Worm (Caenorhabditis elegans) whole organism, early embryonic: ENCODE measurements around the gene W07A12.8.

Experiments used
- hmbx-1 ChIP-seq: sonication (generic microtip); optimal IDR thresholded peaks from 2 replicates; lab custom pipeline; 2016; ENCODE audit warnings: mild to moderate bottlenecking, missing genetic modification characterization, missing compliant biosample characterization
- hmg-4 ChIP-seq: fragments of 200-800 bp; sonication (Bioruptor generic); optimal IDR thresholded peaks from 2 replicates; lab custom pipeline; 2018; ENCODE audit warnings: mild to moderate bottlenecking, missing genetic modification characterization, missing compliant biosample characterization
- hnd-1 ChIP-seq: sonication (generic microtip); optimal IDR thresholded peaks from 2 replicates; lab custom pipeline; 2016; ENCODE audit warnings: missing genetic modification characterization, missing compliant biosample characterization
- scrt-1 ChIP-seq: fragments of 200-800 bp; sonication (Bioruptor generic); IDR thresholded peaks from 2 replicates; pipeline ENCODE4 v1.3.6; 2022; ENCODE audit warnings: missing genetic modification characterization, missing compliant biosample characterization
- sea-1 ChIP-seq: fragments of 200-800 bp; sonication (Bioruptor generic); conservative IDR thresholded peaks from 2 replicates; pipeline ENCODE4 v1.3.6; 2022; ENCODE audit warnings: missing genetic modification characterization, missing compliant biosample characterization
- tbx-11 ChIP-seq: fragments of 200-800 bp; sonication (Bioruptor generic); IDR thresholded peaks from 2 replicates; pipeline ENCODE4 v1.3.6; 2022; ENCODE audit warnings: missing genetic modification characterization, missing compliant biosample characterization
- tbx-37 ChIP-seq: fragments of 200-800 bp; sonication (Bioruptor generic); conservative IDR thresholded peaks from 2 replicates; pipeline ENCODE4 v1.3.6; 2022; ENCODE audit warnings: missing genetic modification reagents, missing genetic modification characterization, missing compliant biosample characterization

- TF ChIP-seq hmg-4 (GFP tag; lab: Kevin White, UChicago) (no peak), hmbx-1 (tag; lab: Kevin White, UChicago) (no peak), tbx-11 (no peak), sea-1 (GFP tag; lab: Robert Waterston, UW) (no peak), scrt-1 (GFP tag; lab: Robert Waterston, UW) (no peak), hnd-1 (no peak), tbx-37 (GFP tag; lab: Robert Waterston, UW) (no peak)
These were observed 13.4 kb downstream of the W07A12.8 start, which contains the start of gene col-78 for ce11 chrII:9152231-9152630.
